Worm (Caenorhabditis elegans): ENCODE measurements around the gene T19C3.3.

- no peak for TF ChIP-seq efl-1 (optimal IDR thresholded peaks at IDR 0.05)
- no peak for TF ChIP-seq efl-1 (GFP tag; optimal IDR thresholded peaks at IDR 0.05 in 1 of 2)
- no peak for TF ChIP-seq jun-1 (tag; optimal IDR thresholded peaks at IDR 0.05)
- TF ChIP-seq egl-27 (tag; optimal IDR thresholded peaks at IDR 0.05), result no peak
Measured at ce11 chrIII:563755-564154, 50.6 kb downstream of the T19C3.3 start.
